Worm (Caenorhabditis elegans): ENCODE data around the gene F22F7.7.
"Not testable (repeated sequence)": the region's sequence is repeated elsewhere in the genome, so short reads cannot be mapped to it uniquely, and the experiment has no call there.

The F22F7.7 gene

DNA sequence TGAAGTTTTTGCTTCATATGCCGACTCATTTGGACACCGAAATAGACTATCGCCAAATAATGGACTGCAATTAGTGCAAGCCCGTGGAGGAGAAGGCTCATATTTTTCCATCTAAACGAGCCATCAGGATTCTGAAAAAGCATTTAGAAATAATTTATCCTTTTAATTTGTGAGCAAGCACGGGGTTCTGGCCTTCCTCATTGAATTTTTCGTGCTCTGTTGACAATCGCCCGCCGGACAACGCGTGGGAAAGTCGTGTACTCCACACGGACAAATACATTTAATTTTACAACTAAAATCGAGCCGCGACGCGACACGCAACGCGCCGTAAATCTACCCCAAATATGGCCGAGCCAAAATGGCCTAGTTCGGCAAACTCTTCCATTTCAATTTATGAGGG lies 4.6 kb upstream of the F22F7.7 start, which contains the start of gene F22F7.12:
Gene F22F7.12, minus strand, starts transcription at position 101 of the 400 bp plus-strand sequence.
- not testable (repeated sequence) for TF ChIP-seq cog-1 (tag; optimal IDR thresholded peaks at IDR 0.05); tab-1 (GFP tag; IDR thresholded peaks at IDR 0.05); med-1 (GFP tag; optimal IDR thresholded peaks at IDR 0.05; ENCODE audit: insufficient read depth)

DNA sequence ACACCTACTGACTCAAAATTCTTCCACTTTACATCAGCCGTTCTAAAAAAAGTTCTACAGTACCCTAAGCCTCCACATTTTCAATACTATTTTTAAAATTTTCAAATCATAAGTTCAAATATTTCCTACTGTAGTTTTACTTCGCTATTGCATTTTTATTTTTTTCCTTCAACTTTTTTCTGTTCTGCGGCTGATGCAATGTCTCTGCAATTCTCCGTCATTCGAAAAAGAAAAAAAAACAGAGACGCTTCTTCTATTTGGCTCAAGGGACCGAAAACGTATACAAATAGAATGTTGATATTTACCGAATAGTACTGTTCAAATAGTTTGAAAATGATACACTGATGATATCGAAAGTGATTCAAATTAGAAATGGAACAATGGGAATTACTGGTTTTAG lies 1.6 kb downstream of the F22F7.7 start:
- TF ChIP-seq flt-1 (GFP tag; IDR thresholded peaks at IDR 0.05) = no peak
- TF ChIP-seq klf-2 (GFP tag; conservative IDR thresholded peaks at IDR 0.05) = no peak
- TF ChIP-seq ref-1 (GFP tag; conservative IDR thresholded peaks at IDR 0.05) = no peak
- TF ChIP-seq ztf-29 (GFP tag; IDR thresholded peaks at IDR 0.05) = no peak
- no peak for TF ChIP-seq T22C8.4 (GFP tag; IDR thresholded peaks at IDR 0.05)
- TF ChIP-seq cog-1 (tag; optimal IDR thresholded peaks at IDR 0.05) = no peak
- no peak for TF ChIP-seq med-1 (GFP tag; optimal IDR thresholded peaks at IDR 0.05; ENCODE audit: insufficient read depth)
- no peak for TF ChIP-seq ztf-23 (GFP tag; IDR thresholded peaks at IDR 0.05)
- no peak for TF ChIP-seq tab-1 (GFP tag; IDR thresholded peaks at IDR 0.05)

DNA sequence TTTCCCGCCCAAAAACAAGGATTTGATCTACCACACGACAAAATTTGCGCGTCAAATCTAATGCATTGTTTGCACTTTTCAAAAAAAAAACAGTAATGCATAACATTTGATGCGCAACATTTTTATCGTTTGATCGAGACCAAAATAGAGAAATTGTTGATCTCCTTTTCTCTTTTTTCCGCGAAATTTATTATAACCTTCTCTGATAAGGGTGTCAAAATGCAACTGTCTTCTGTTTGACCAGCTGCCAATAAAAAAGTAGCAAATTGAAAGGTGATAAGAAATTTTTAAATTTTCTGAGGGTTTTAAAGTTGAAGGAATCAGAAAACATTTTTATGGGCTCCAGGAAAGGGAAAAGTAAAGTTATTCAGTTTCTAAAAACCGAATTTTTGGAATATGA lies 2.8 kb downstream of the F22F7.7 start:
- no peak for TF ChIP-seq tab-1 (GFP tag; IDR thresholded peaks at IDR 0.05)
- no peak for TF ChIP-seq ztf-29 (GFP tag; IDR thresholded peaks at IDR 0.05)
- TF ChIP-seq flt-1 (GFP tag; IDR thresholded peaks at IDR 0.05) = no peak
- no peak for TF ChIP-seq klf-2 (GFP tag; conservative IDR thresholded peaks at IDR 0.05)
- TF ChIP-seq T22C8.4 (GFP tag; IDR thresholded peaks at IDR 0.05) = no peak
- TF ChIP-seq cog-1 (tag; optimal IDR thresholded peaks at IDR 0.05) = no peak
- no peak for TF ChIP-seq med-1 (GFP tag; optimal IDR thresholded peaks at IDR 0.05; ENCODE audit: insufficient read depth)
- no peak for TF ChIP-seq ztf-23 (GFP tag; IDR thresholded peaks at IDR 0.05)
- TF ChIP-seq ref-1 (GFP tag; conservative IDR thresholded peaks at IDR 0.05) = no peak

DNA sequence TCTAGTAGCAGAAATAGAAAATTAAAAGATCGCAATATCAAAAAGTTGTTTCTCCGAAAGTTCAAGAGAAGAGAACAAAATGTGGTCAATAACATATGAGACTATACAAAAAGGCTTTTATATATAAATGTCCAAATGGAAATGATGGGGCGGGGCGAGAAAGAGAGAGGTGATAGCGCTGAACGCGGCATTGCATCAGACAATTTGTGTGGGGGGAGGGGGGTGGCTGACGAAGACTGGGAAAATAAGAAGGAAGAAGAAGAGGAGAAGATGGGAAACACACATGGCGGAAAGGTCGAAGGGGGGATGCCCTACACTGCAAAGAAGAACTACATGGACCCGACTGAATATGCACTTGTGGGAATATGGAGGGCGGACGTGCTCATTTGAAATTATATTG lies 4.5 kb downstream of the F22F7.7 start:
- no peak for TF ChIP-seq cog-1 (tag; optimal IDR thresholded peaks at IDR 0.05)
- TF ChIP-seq tab-1 (GFP tag; IDR thresholded peaks at IDR 0.05) = no peak
- TF ChIP-seq klf-2 (GFP tag; conservative IDR thresholded peaks at IDR 0.05) = no peak
- TF ChIP-seq flt-1 (GFP tag; IDR thresholded peaks at IDR 0.05) = no peak
- TF ChIP-seq med-1 (GFP tag; optimal IDR thresholded peaks at IDR 0.05; ENCODE audit: insufficient read depth) = no peak
- no peak for TF ChIP-seq ztf-29 (GFP tag; IDR thresholded peaks at IDR 0.05)
- TF ChIP-seq ref-1 (GFP tag; conservative IDR thresholded peaks at IDR 0.05) = no peak
- no peak for TF ChIP-seq ztf-23 (GFP tag; IDR thresholded peaks at IDR 0.05)

DNA sequence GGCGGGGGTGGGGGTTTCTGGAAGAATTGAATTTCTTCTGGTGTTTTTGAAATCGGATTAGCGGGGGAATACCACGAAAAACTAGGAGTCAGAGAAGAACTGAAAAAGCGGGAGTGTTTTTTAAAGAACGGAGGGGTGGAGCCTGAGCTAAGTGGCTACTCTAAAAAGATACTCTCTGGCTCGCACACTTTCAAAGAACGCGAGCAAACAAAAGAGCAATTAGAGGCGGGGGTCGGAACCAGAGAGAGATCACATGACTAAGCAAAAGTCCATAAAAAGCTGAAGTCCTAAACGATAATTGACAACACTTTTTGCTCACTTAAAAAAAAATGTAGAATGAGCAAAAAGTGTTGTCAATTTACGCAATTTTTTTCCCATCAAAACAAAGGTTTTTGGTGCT lies 5.5 kb downstream of the F22F7.7 start:
- TF ChIP-seq ref-1 (GFP tag; conservative IDR thresholded peaks at IDR 0.05) (no peak), cog-1 (tag; optimal IDR thresholded peaks at IDR 0.05) (no peak), flt-1 (GFP tag; IDR thresholded peaks at IDR 0.05) (no peak), ztf-29 (GFP tag; IDR thresholded peaks at IDR 0.05) (no peak), klf-2 (GFP tag; conservative IDR thresholded peaks at IDR 0.05) (no peak), tab-1 (GFP tag; IDR thresholded peaks at IDR 0.05) (no peak), T22C8.4 (GFP tag; IDR thresholded peaks at IDR 0.05) (no peak), ztf-23 (GFP tag; IDR thresholded peaks at IDR 0.05) (no peak), med-1 (GFP tag; optimal IDR thresholded peaks at IDR 0.05; ENCODE audit: insufficient read depth) (no peak)

DNA sequence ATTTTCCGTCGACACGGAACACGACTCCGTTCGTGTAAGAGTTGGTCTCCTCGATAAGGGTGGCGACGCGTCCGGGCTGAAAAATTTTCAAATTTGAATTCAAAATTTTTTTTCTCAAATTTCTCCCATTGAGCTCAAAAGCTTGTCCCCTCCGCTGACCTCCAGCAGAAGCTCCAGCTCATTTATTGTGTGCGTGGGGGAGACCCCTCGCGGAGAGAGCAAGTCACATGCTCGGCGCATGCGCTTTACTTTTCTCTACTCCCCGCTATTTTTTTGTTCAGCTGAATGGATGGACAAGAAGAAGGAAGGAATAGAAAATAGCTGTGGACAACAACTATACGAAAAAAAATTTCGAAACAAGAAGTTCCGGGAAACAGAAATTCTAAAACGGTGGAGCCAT lies 6.3 kb downstream of the F22F7.7 start:
- TF ChIP-seq ref-1 (GFP tag; conservative IDR thresholded peaks at IDR 0.05) = no peak
- no peak for TF ChIP-seq cog-1 (tag; optimal IDR thresholded peaks at IDR 0.05)
- no peak for TF ChIP-seq ztf-23 (GFP tag; IDR thresholded peaks at IDR 0.05)
- TF ChIP-seq flt-1 (GFP tag; IDR thresholded peaks at IDR 0.05) = no peak
- no peak for TF ChIP-seq med-1 (GFP tag; optimal IDR thresholded peaks at IDR 0.05; ENCODE audit: insufficient read depth)
- TF ChIP-seq klf-2 (GFP tag; conservative IDR thresholded peaks at IDR 0.05) = no peak
- TF ChIP-seq ztf-29 (GFP tag; IDR thresholded peaks at IDR 0.05) = no peak
- no peak for TF ChIP-seq T22C8.4 (GFP tag; IDR thresholded peaks at IDR 0.05)
- TF ChIP-seq tab-1 (GFP tag; IDR thresholded peaks at IDR 0.05) = no peak

DNA sequence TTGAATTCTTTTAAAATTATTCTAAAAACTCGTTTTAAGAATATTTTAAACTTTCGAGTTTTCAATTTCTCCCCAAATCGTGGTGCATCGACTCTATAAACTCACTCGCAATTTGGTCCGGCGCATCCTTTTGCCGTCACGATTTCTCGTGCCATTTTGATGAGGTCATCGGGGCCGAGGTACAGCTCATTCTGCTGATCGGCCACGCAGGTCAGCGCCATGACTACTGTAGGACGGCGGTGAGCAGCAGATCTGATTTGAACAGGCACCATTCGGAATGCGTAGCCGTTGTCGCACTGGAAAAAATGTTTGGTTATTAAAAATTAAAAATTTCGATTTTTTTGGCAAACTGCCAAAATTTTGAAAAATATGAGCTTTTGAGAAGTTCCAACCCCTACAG lies 7.2 kb downstream of the F22F7.7 start:
- TF ChIP-seq ztf-29 (GFP tag; IDR thresholded peaks at IDR 0.05) (no peak), ztf-23 (GFP tag; IDR thresholded peaks at IDR 0.05) (0 out of 2 replicates have a peak, but pooled peaks have one; percentile 17)

DNA sequence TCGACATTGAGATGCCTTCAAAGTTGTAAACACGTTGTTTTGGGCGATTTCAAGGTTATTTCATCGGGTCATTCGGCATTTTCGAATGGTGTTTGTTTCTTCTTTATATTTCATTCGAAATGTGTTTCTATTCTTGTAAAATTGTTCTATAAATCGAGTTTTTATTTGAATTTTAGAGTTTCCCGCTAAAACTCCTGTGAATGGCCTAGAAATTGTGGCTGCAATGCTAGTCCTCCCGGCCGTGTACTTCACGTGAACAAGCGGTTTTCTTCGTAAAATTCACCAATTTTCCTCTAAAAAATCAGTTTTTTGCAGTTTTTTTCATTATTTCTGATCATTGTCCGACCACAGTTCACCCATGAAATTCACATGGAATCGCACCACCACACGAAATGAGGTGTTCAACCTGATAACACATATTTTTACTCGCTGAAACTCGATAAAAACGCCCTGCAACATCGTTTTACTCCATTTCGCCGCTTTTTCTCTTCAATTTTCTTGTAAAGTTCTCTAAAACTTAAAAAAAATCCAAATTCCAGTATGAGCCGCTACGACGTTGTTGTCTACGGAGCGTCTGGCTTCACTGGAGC lies 12.8 kb downstream of the F22F7.7 start, which contains the start of gene ldp-1:
Gene ldp-1, plus strand, starts transcription at position 540 of the 590 bp plus-strand sequence.
- no peak for TF ChIP-seq med-1 (GFP tag; optimal IDR thresholded peaks at IDR 0.05; ENCODE audit: insufficient read depth)
- no peak for TF ChIP-seq ztf-29 (GFP tag; IDR thresholded peaks at IDR 0.05)
- TF ChIP-seq tab-1 (GFP tag; IDR thresholded peaks at IDR 0.05) = no peak
- TF ChIP-seq ref-1 (GFP tag; conservative IDR thresholded peaks at IDR 0.05) = no peak
- no peak for TF ChIP-seq klf-2 (GFP tag; conservative IDR thresholded peaks at IDR 0.05)
- peak; percentile 49 for TF ChIP-seq cog-1 (tag; optimal IDR thresholded peaks at IDR 0.05)
- TF ChIP-seq flt-1 (GFP tag; IDR thresholded peaks at IDR 0.05) = peak; percentile 22; the same call in 1 of the 2 replicates
- TF ChIP-seq T22C8.4 (GFP tag; IDR thresholded peaks at IDR 0.05) = 0 out of 2 replicates have a peak, but pooled peaks have one; percentile 3
- no peak for TF ChIP-seq ztf-23 (GFP tag; IDR thresholded peaks at IDR 0.05)

DNA sequence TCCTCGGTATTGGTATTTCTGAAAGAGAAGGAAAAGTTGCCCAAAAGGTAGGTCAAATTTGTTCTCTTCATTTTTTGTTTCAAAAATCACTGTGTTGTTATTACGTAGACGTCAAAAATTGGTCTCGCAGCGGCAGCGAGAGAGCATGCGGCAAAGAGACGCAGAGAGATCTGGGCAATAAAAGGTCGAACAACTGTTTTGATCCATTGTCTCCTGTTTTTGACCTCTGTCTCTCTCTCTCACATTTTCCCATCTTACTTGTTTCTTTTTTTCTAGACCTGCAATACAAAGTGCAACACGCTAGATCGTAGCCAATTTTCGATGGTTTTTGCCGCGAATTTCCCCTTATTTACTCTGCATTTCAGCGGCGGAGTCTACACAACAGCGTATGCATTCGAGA lies 13.3 kb downstream of the F22F7.7 start:
- TF ChIP-seq T22C8.4 (GFP tag; IDR thresholded peaks at IDR 0.05) (0 out of 2 replicates have a peak, but pooled peaks have one; percentile 19), klf-2 (GFP tag; conservative IDR thresholded peaks at IDR 0.05) (no peak)

DNA sequence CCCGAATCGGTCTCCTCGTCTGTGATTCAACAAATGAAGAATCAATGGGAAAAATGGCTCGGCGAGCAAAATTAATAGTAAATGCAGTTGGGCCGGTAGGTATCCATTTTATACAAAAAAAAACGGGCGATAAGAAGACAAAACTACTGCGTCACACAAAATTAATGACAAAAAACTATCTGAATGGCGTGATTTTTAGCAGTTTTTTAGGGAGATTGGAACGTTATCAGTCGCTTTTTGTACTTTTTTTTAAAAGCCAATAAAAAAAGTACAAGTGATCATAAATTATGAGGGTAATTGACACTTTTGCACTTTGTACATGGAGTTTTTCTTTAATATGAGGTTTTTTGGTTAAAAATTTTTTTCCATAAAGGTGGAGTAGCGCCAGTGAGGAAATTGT lies 16.7 kb downstream of the F22F7.7 start:
- TF ChIP-seq tab-1 (GFP tag; IDR thresholded peaks at IDR 0.05) (no peak), med-1 (GFP tag; optimal IDR thresholded peaks at IDR 0.05; ENCODE audit: insufficient read depth) (no peak), ztf-23 (GFP tag; IDR thresholded peaks at IDR 0.05) (no peak), flt-1 (GFP tag; IDR thresholded peaks at IDR 0.05) (no peak), ref-1 (GFP tag; conservative IDR thresholded peaks at IDR 0.05) (no peak)
